Fruit fly (Drosophila melanogaster): ENCODE data around the gene CG10591.

DNA sequence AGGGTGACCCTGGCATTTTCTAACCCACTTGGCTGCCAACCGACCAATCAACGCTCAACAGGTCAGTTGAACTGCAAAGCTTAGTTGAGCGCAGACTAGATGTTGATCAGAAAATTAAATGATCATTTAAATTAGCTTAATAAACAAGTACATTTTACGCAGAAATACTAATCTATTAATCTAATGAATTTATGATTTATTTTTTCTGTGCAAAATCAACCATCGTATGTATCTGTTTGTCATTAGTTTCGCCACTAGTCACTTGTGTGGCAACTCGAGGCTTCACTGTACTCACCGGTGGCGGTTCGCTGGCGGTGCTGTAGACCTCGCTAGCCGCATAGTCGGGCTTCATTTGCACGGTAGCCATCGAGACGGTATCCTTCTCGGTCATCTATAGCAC lies 22.9 kb downstream of the CG10591 start:
- TF ChIP-seq lola (GFP tag; optimal IDR thresholded peaks at IDR 0.05) = no peak
- no peak for TF ChIP-seq toy (GFP tag; IDR thresholded peaks at IDR 0.05)
- TF ChIP-seq CG15696 (tag; optimal IDR thresholded peaks at IDR 0.05) = no peak
- TF ChIP-seq CG7839 (tag; optimal IDR thresholded peaks at IDR 0.05) = no peak
